Worm (Caenorhabditis elegans) whole organism, L3 larva: ENCODE measurements around the gene M03F8.6.

Source experiments
- R02D3.7 ChIP-seq: fragments of 150-350 bp; optimal IDR thresholded peaks from 2 replicates; lab custom pipeline; 2014; ENCODE audit warnings: missing biosample characterization, missing genetic modification characterization
- aly-2 ChIP-seq: fragments of 150-350 bp; optimal IDR thresholded peaks from 2 replicates; lab custom pipeline; 2014; ENCODE audit warnings: missing biosample characterization, missing genetic modification characterization
- ama-1 ChIP-seq: fragments of 150-350 bp; optimal IDR thresholded peaks from 2 replicates; lab custom pipeline; 2018
- ceh-16 ChIP-seq: sonication (generic microtip); optimal IDR thresholded peaks from 2 replicates; lab custom pipeline; 2017; ENCODE audit warnings: missing biosample characterization, missing genetic modification characterization
- ceh-28 ChIP-seq: fragments of 150-350 bp; optimal IDR thresholded peaks from 2 replicates; lab custom pipeline; 2014; ENCODE audit warnings: missing biosample characterization, missing genetic modification reagents, missing genetic modification characterization
- egl-27 ChIP-seq: sonication (generic microtip); optimal IDR thresholded peaks from 4 replicates; lab custom pipeline; 2017; ENCODE audit warnings: missing biosample characterization, missing genetic modification reagents, missing genetic modification characterization
- egl-5 ChIP-seq: fragments of 150-350 bp; optimal IDR thresholded peaks from 2 replicates; lab custom pipeline; 2017; ENCODE audit warnings: missing biosample characterization, missing genetic modification reagents, missing genetic modification characterization, inconsistent platforms
- elt-1 ChIP-seq: fragments of 150-350 bp; optimal IDR thresholded peaks from 2 replicates; lab custom pipeline; 2014; ENCODE audit warnings: missing biosample characterization, missing genetic modification characterization
- elt-2 ChIP-seq: sonication (generic microtip); optimal IDR thresholded peaks from 2 replicates; lab custom pipeline; 2016; ENCODE audit warnings: missing genetic modification reagents, mild to moderate bottlenecking, missing genetic modification characterization, missing compliant biosample characterization
- elt-3 ChIP-seq, 3 experiments: fragments of 150-350 bp in 1 of 3; sonication (generic microtip) in 2 of 3; optimal IDR thresholded peaks; 2 replicates in 2 of 3; 4 replicates in 1 of 3; lab custom pipeline; 2014 to 2017; ENCODE audit warnings: missing biosample characterization in 3 of 3, missing genetic modification characterization in 3 of 3
- fkh-10 ChIP-seq: sonication (generic microtip); optimal IDR thresholded peaks from 2 replicates; lab custom pipeline; 2017; ENCODE audit warnings: missing biosample characterization, missing genetic modification reagents, missing genetic modification characterization
- fos-1 ChIP-seq: fragments of 150-350 bp; optimal IDR thresholded peaks from 2 replicates; lab custom pipeline; 2014; ENCODE audit warnings: missing biosample characterization, missing genetic modification characterization
- hmg-11 ChIP-seq: sonication (generic microtip); optimal IDR thresholded peaks from 2 replicates; lab custom pipeline; 2016; ENCODE audit warnings: missing genetic modification characterization, missing compliant biosample characterization
- jun-1 ChIP-seq: fragments of 150-350 bp; optimal IDR thresholded peaks from 2 replicates; lab custom pipeline; 2014; ENCODE audit warnings: missing biosample characterization, missing genetic modification reagents, missing genetic modification characterization
- lin-15B ChIP-seq: fragments of 150-350 bp; optimal IDR thresholded peaks from 2 replicates; lab custom pipeline; 2014; ENCODE audit warnings: missing biosample characterization, missing genetic modification characterization
- lin-39 ChIP-seq: fragments of 150-350 bp; optimal IDR thresholded peaks from 2 replicates; lab custom pipeline; 2018; ENCODE audit warnings: missing biosample characterization, missing genetic modification reagents, missing genetic modification characterization
- mdl-1 ChIP-seq: fragments of 150-350 bp; optimal IDR thresholded peaks from 2 replicates; lab custom pipeline; 2014; ENCODE audit warnings: missing biosample characterization, missing genetic modification characterization
- mml-1 ChIP-seq: fragments of 150-350 bp; sonication (generic microtip); optimal IDR thresholded peaks from 3 replicates; lab custom pipeline; 2014; ENCODE audit warnings: missing biosample characterization, missing genetic modification characterization
- nfya-1 ChIP-seq: sonication (generic microtip); optimal IDR thresholded peaks from 2 replicates; lab custom pipeline; 2017; ENCODE audit warnings: missing genetic modification characterization, mild to moderate bottlenecking, missing compliant biosample characterization, antibody characterized with exemption, moderate library complexity; ENCODE audit not compliant: insufficient read depth
- nhr-11 ChIP-seq: fragments of 150-350 bp; optimal IDR thresholded peaks from 2 replicates; lab custom pipeline; 2014; ENCODE audit warnings: missing biosample characterization, missing genetic modification characterization
- nhr-12 ChIP-seq: fragments of 150-350 bp; optimal IDR thresholded peaks from 2 replicates; lab custom pipeline; 2014; ENCODE audit warnings: missing biosample characterization, missing genetic modification characterization
- nhr-237 ChIP-seq: fragments of 150-350 bp; optimal IDR thresholded peaks from 2 replicates; lab custom pipeline; 2014; ENCODE audit warnings: missing biosample characterization, missing genetic modification characterization
- nhr-25 ChIP-seq: sonication (generic microtip); optimal IDR thresholded peaks from 2 replicates; lab custom pipeline; 2017; ENCODE audit warnings: missing biosample characterization, missing genetic modification characterization
- nhr-28 ChIP-seq: fragments of 150-350 bp; optimal IDR thresholded peaks from 2 replicates; lab custom pipeline; 2014; ENCODE audit warnings: missing biosample characterization, missing genetic modification characterization
- nhr-67 ChIP-seq: fragments of 150-350 bp; optimal IDR thresholded peaks from 2 replicates; lab custom pipeline; 2014; ENCODE audit warnings: missing biosample characterization, missing genetic modification characterization
- nhr-77 ChIP-seq: fragments of 150-350 bp; optimal IDR thresholded peaks from 2 replicates; lab custom pipeline; 2014; ENCODE audit warnings: missing biosample characterization, missing genetic modification characterization
- pha-4 ChIP-seq: fragments of 150-350 bp; optimal IDR thresholded peaks from 2 replicates; lab custom pipeline; 2014; ENCODE audit warnings: missing biosample characterization, missing genetic modification reagents, missing genetic modification characterization
- pqm-1 ChIP-seq: fragments of 150-350 bp; optimal IDR thresholded peaks from 2 replicates; lab custom pipeline; 2017; ENCODE audit warnings: missing biosample characterization, missing genetic modification characterization, inconsistent platforms
- sea-2 ChIP-seq: fragments of 150-350 bp; sonication (generic microtip); optimal IDR thresholded peaks from 4 replicates; lab custom pipeline; 2014; ENCODE audit warnings: missing biosample characterization, missing genetic modification reagents, missing genetic modification characterization
- skn-1 ChIP-seq: fragments of 150-350 bp; optimal IDR thresholded peaks from 2 replicates; lab custom pipeline; 2014; ENCODE audit warnings: missing biosample characterization, missing genetic modification characterization
- snpc-4 ChIP-seq: fragments of 150-350 bp; optimal IDR thresholded peaks from 2 replicates; lab custom pipeline; 2014; ENCODE audit warnings: missing biosample characterization, missing genetic modification characterization
- tbx-2 ChIP-seq: sonication (generic microtip); optimal IDR thresholded peaks from 2 replicates; lab custom pipeline; 2016; ENCODE audit warnings: mild to moderate bottlenecking, missing genetic modification characterization, missing compliant biosample characterization
- unc-39 ChIP-seq: sonication (generic microtip); optimal IDR thresholded peaks from 4 replicates; lab custom pipeline; 2017; ENCODE audit warnings: missing biosample characterization, missing genetic modification characterization
- unc-62 ChIP-seq: fragments of 150-350 bp; sonication (generic microtip); optimal IDR thresholded peaks from 4 replicates; lab custom pipeline; 2014; ENCODE audit warnings: missing biosample characterization, missing genetic modification reagents, missing genetic modification characterization
- zag-1 ChIP-seq: fragments of 150-350 bp; optimal IDR thresholded peaks from 2 replicates; lab custom pipeline; 2014; ENCODE audit warnings: missing biosample characterization, missing genetic modification characterization
- ztf-4 ChIP-seq: fragments of 150-350 bp; optimal IDR thresholded peaks from 2 replicates; lab custom pipeline; 2014; ENCODE audit warnings: missing biosample characterization, missing genetic modification characterization

Gene M03F8.6

ce11 chrV:5996114-5996513 lies 41.5 kb upstream of the M03F8.6 start, which contains the start of gene cpg-4:
Gene cpg-4, plus strand, starts transcription at chrV:5996416.
- TF ChIP-seq pha-4 (no peak), tbx-2 (no peak)

ce11 chrV:5995598-5995997 lies 41.0 kb upstream of the M03F8.6 start:
- no peak for TF ChIP-seq ceh-16 (tag; lab: Kevin White, UChicago)
- no peak for TF ChIP-seq snpc-4 (tag; lab: Kevin White, UChicago)
- TF ChIP-seq nfya-1 (tag; lab: Kevin White, UChicago) = peak; percentile 2
- TF ChIP-seq nhr-67 = no peak
- no peak for TF ChIP-seq aly-2 (tag; lab: Kevin White, UChicago)
- TF ChIP-seq nhr-11 (tag; lab: Kevin White, UChicago) = no peak
- no peak for TF ChIP-seq nhr-25 (tag; lab: Kevin White, UChicago)
- no peak for TF ChIP-seq skn-1 (tag; lab: Kevin White, UChicago)
- no peak for TF ChIP-seq pqm-1 (tag; lab: Kevin White, UChicago)
- TF ChIP-seq elt-1 (tag; lab: Kevin White, UChicago) = no peak
- TF ChIP-seq unc-62 (GFP tag; lab: Kevin White, UChicago) = no peak
- TF ChIP-seq nhr-28 (tag; lab: Kevin White, UChicago) = no peak
- TF ChIP-seq pha-4 = no peak
- no peak for TF ChIP-seq hmg-11 (tag; lab: Kevin White, UChicago)
- no peak for TF ChIP-seq elt-3 (tag; optimal IDR thresholded peaks at IDR 0.05; lab: Kevin White, UChicago)
- TF ChIP-seq egl-5 (tag; lab: Kevin White, UChicago) = peak; percentile 33
- TF ChIP-seq lin-39 (tag; lab: Kevin White, UChicago) = peak; percentile 33
- no peak for TF ChIP-seq zag-1
- no peak for TF ChIP-seq elt-2 (tag; lab: Kevin White, UChicago)

- TF ChIP-seq elt-2 (tag; lab: Kevin White, UChicago) = peak; percentile 70
- TF ChIP-seq nhr-12 (tag; lab: Kevin White, UChicago) = no peak
- peak; percentile 26 for TF ChIP-seq snpc-4 (tag; lab: Kevin White, UChicago)
- no peak for TF ChIP-seq ztf-4 (tag; lab: Kevin White, UChicago)
- no peak for TF ChIP-seq nhr-77
- peak; percentile 57 for TF ChIP-seq lin-39 (tag; lab: Kevin White, UChicago)
- no peak for TF ChIP-seq mdl-1 (tag; lab: Kevin White, UChicago)
- TF ChIP-seq skn-1 (tag; lab: Kevin White, UChicago) = peak; percentile 26
- peak; percentile 44 for TF ChIP-seq sea-2
- TF ChIP-seq mml-1 (tag; lab: Kevin White, UChicago) = no peak
- TF ChIP-seq ceh-28 (tag; lab: Kevin White, UChicago) = peak; percentile 25
- no peak for TF ChIP-seq jun-1 (tag; lab: Kevin White, UChicago)
- TF ChIP-seq hmg-11 (tag; lab: Kevin White, UChicago) = peak; percentile 78
- TF ChIP-seq fkh-10 (GFP tag; lab: Kevin White, UChicago) = peak; percentile 15
- TF ChIP-seq unc-39 = no peak
- TF ChIP-seq nfya-1 (tag; lab: Kevin White, UChicago) = peak; percentile 68
- TF ChIP-seq lin-15B (tag; lab: Kevin White, UChicago) = peak; percentile 20
- peak; percentile 34 for TF ChIP-seq egl-27 (tag; lab: Kevin White, UChicago)
- TF ChIP-seq unc-62 (GFP tag; lab: Kevin White, UChicago) = no peak
- TF ChIP-seq pqm-1 (tag; lab: Kevin White, UChicago) = peak; percentile 20
- TF ChIP-seq ceh-16 (tag; lab: Kevin White, UChicago) = no peak
- TF ChIP-seq R02D3.7 (tag; lab: Kevin White, UChicago) = no peak
Observed at ce11 chrV:5991490-5992069, 36.9 kb upstream of the M03F8.6 start.

ce11 chrV:5990383-5990782 lies 35.7 kb upstream of the M03F8.6 start, which contains the start of gene fut-8:
Gene fut-8, minus strand, starts transcription at chrV:5990483.
- TF ChIP-seq lin-39 (tag; lab: Kevin White, UChicago) (no peak), unc-62 (GFP tag; lab: Kevin White, UChicago) (no peak), nhr-11 (tag; lab: Kevin White, UChicago) (no peak), nhr-25 (tag; lab: Kevin White, UChicago) (no peak), ceh-16 (tag; lab: Kevin White, UChicago) (no peak), ama-1 (lab: Kevin White, UChicago) (no peak), hmg-11 (tag; lab: Kevin White, UChicago) (no peak), fos-1 (tag; lab: Kevin White, UChicago) (no peak), elt-2 (tag; lab: Kevin White, UChicago) (no peak), elt-1 (tag; lab: Kevin White, UChicago) (no peak), snpc-4 (tag; lab: Kevin White, UChicago) (no peak), nhr-237 (tag; lab: Kevin White, UChicago) (no peak)
